Fruit fly (Drosophila melanogaster): ENCODE results near the gene Hmgcl.

The Hmgcl gene

dm6 chr2L:6956725-6957124 lies 3.5 kb upstream of the Hmgcl start, which contains the start of the genes CG13775 and CG3430 (continued):
- no peak for TF ChIP-seq CG12769 (tag; optimal IDR thresholded peaks at IDR 0.05)
- peak; percentile 22 for TF ChIP-seq Sry-β (GFP tag; optimal IDR thresholded peaks at IDR 0.05)
- TF ChIP-seq twi (tag; optimal IDR thresholded peaks at IDR 0.05), result no peak
- TF ChIP-seq CG9876 (GFP tag; optimal IDR thresholded peaks at IDR 0.05), result peak; percentile 15
- peak; percentile 93 for TF ChIP-seq Sry-δ (GFP tag; optimal IDR thresholded peaks at IDR 0.05)
- TF ChIP-seq CG15011 (GFP tag; optimal IDR thresholded peaks at IDR 0.05), result no peak
- TF ChIP-seq trem (tag; optimal IDR thresholded peaks at IDR 0.05), result peak; percentile 23
- no peak for TF ChIP-seq Lim3 (GFP tag; IDR thresholded peaks at IDR 0.05)
- TF ChIP-seq tna (GFP tag; IDR thresholded peaks at IDR 0.05; ENCODE audit: partially characterized antibody), result 0 out of 2 replicates have a peak, but pooled peaks have one; percentile 30
- no peak for TF ChIP-seq CG4707 (GFP tag; optimal IDR thresholded peaks at IDR 0.05)
- no peak for TF ChIP-seq dati (GFP tag; IDR thresholded peaks at IDR 0.05)
- no peak for TF ChIP-seq cwo (GFP tag; optimal IDR thresholded peaks at IDR 0.05)
- no peak for TF ChIP-seq CG12236 (GFP tag; optimal IDR thresholded peaks at IDR 0.05)
- no peak for TF ChIP-seq Trl (optimal IDR thresholded peaks at IDR 0.05)
- TF ChIP-seq Trl (GFP tag; optimal IDR thresholded peaks at IDR 0.05), result peak; percentile 42
- TF ChIP-seq emc (GFP tag; optimal IDR thresholded peaks at IDR 0.05), result no peak
- TF ChIP-seq CG7839 (tag; optimal IDR thresholded peaks at IDR 0.05), result no peak
- TF ChIP-seq CG13287 (GFP tag; IDR thresholded peaks at IDR 0.05; ENCODE audit: partially characterized antibody), result peak; percentile 81
- TF ChIP-seq Rfx (GFP tag; IDR thresholded peaks at IDR 0.05), result peak; percentile 67
- TF ChIP-seq CG10267 (tag; optimal IDR thresholded peaks at IDR 0.05), result peak; percentile 14
- TF ChIP-seq disco-r (GFP tag; optimal IDR thresholded peaks at IDR 0.05), result no peak
- no peak for TF ChIP-seq prd (optimal IDR thresholded peaks at IDR 0.05)
- TF ChIP-seq prd (GFP tag; IDR thresholded peaks at IDR 0.05), result no peak
- TF ChIP-seq chif (GFP tag; optimal IDR thresholded peaks at IDR 0.05), result no peak
- no peak for TF ChIP-seq CG8281 (tag; optimal IDR thresholded peaks at IDR 0.05)
- TF ChIP-seq CG10565 (GFP tag; optimal IDR thresholded peaks at IDR 0.05), result no peak
- no peak for TF ChIP-seq ro (GFP tag; IDR thresholded peaks at IDR 0.05)
- TF ChIP-seq BtbVII (GFP tag; optimal IDR thresholded peaks at IDR 0.05), result no peak
- no peak for TF ChIP-seq CG12744 (GFP tag; optimal IDR thresholded peaks at IDR 0.05)
- TF ChIP-seq Ravus (GFP tag; IDR thresholded peaks at IDR 0.05), result no peak

- TF ChIP-seq tin (GFP tag; optimal IDR thresholded peaks at IDR 0.05), result peak; percentile 37
- TF ChIP-seq slou (GFP tag; optimal IDR thresholded peaks at IDR 0.05), result no peak
- peak; percentile 38 for TF ChIP-seq CG4424 (GFP tag; optimal IDR thresholded peaks at IDR 0.05)
- no peak for TF ChIP-seq Dad (GFP tag; optimal IDR thresholded peaks at IDR 0.05)
- peak; percentile 32; the same call in 1 of the 2 replicates for TF ChIP-seq Awh (GFP tag; IDR thresholded peaks at IDR 0.05)
- TF ChIP-seq E2f1 (GFP tag; IDR thresholded peaks at IDR 0.05), result peak; percentile 41
- peak; percentile 39 for TF ChIP-seq pzg (GFP tag; optimal IDR thresholded peaks at IDR 0.05)
- peak; percentile 31 for TF ChIP-seq D19B (GFP tag; optimal IDR thresholded peaks at IDR 0.05)
- TF ChIP-seq CG6689 (GFP tag; IDR thresholded peaks at IDR 0.05), result peak; percentile 69
- peak; percentile 68 for TF ChIP-seq Fer1 (GFP tag; optimal IDR thresholded peaks at IDR 0.05)
- TF ChIP-seq gce (GFP tag; IDR thresholded peaks at IDR 0.05), result no peak
- TF ChIP-seq CG32772 (GFP tag; IDR thresholded peaks at IDR 0.05), result peak; percentile 55
- TF ChIP-seq CG17612 (GFP tag; IDR thresholded peaks at IDR 0.05), result no peak
- peak; percentile 69 for TF ChIP-seq nerfin-1 (tag; optimal IDR thresholded peaks at IDR 0.05)
- no peak for TF ChIP-seq da (GFP tag; optimal IDR thresholded peaks at IDR 0.05)
- TF ChIP-seq CG8924 (tag; optimal IDR thresholded peaks at IDR 0.05), result peak; percentile 86
- peak; percentile 73 for TF ChIP-seq CG13894 (tag; optimal IDR thresholded peaks at IDR 0.05)
- peak; percentile 50 for TF ChIP-seq CG12942 (GFP tag; optimal IDR thresholded peaks at IDR 0.05)
- TF ChIP-seq CG10565 (GFP tag; optimal IDR thresholded peaks at IDR 0.05), result no peak
- no peak for TF ChIP-seq CG17912 (GFP tag; optimal IDR thresholded peaks at IDR 0.05)
- peak; percentile 95 for TF ChIP-seq wek (GFP tag; optimal IDR thresholded peaks at IDR 0.05)
- peak; percentile 65; the same call in 1 of the 2 replicates for TF ChIP-seq ssp (GFP tag; IDR thresholded peaks at IDR 0.05)
- TF ChIP-seq B-H1 (GFP tag; IDR thresholded peaks at IDR 0.05), result no peak; the same call in 2 of the 3 replicates
- peak; percentile 75 for TF ChIP-seq CG12659 (GFP tag; optimal IDR thresholded peaks at IDR 0.05)
These were observed 3.9 kb downstream of the Hmgcl start, which contains the start of the genes sip2 and Coprox for dm6 chr2L:6964022-6964434. sip2 (minus strand) TSS chr2L:6964074. Coprox (plus strand) TSS chr2L:6964421.
